Worm (Caenorhabditis elegans) whole organism, mixed stage, embryonic: Measurements from ENCODE around the gene C13C4.7.

Source experiments
- M03D4.4 ChIP-seq: sonication (generic microtip); optimal IDR thresholded peaks from 2 replicates; lab custom pipeline; 2017; ENCODE audit warnings: mild to moderate bottlenecking, missing genetic modification characterization, missing compliant biosample characterization
- bed-3 ChIP-seq: fragments of 200-800 bp; sonication (Bioruptor generic); optimal IDR thresholded peaks from 3 replicates; lab custom pipeline; 2018; ENCODE audit warnings: mild to moderate bottlenecking, missing genetic modification characterization, moderate library complexity, missing compliant biosample characterization
- blmp-1 ChIP-seq: fragments of 150-350 bp; optimal IDR thresholded peaks from 2 replicates; lab custom pipeline; 2014; ENCODE audit warnings: missing biosample characterization, missing genetic modification characterization
- ceh-39 ChIP-seq: fragments of 150-350 bp; optimal IDR thresholded peaks from 2 replicates; lab custom pipeline; 2014; ENCODE audit warnings: missing biosample characterization, missing genetic modification characterization
- ceh-43 ChIP-seq: fragments of 200-800 bp; sonication (Bioruptor generic); optimal IDR thresholded peaks from 2 replicates; lab custom pipeline; 2018; ENCODE audit warnings: mild to moderate bottlenecking, missing genetic modification characterization, moderate library complexity, missing compliant biosample characterization
- ceh-83 ChIP-seq: fragments of 200-800 bp; sonication (Bioruptor generic); optimal IDR thresholded peaks from 2 replicates; lab custom pipeline; 2018; ENCODE audit warnings: mild to moderate bottlenecking, missing genetic modification characterization, missing compliant biosample characterization
- ces-1 ChIP-seq: fragments of 150-350 bp; optimal IDR thresholded peaks from 2 replicates; lab custom pipeline; 2014; ENCODE audit warnings: missing biosample characterization, missing genetic modification reagents, missing genetic modification characterization
- cnd-1 ChIP-seq: fragments of 200-800 bp; sonication (Bioruptor generic); optimal IDR thresholded peaks from 2 replicates; lab custom pipeline; 2018; ENCODE audit warnings: mild to moderate bottlenecking, missing genetic modification characterization, missing compliant biosample characterization
- drap-1 ChIP-seq: fragments of 200-800 bp; sonication (Bioruptor generic); optimal IDR thresholded peaks from 3 replicates; lab custom pipeline; 2018; ENCODE audit warnings: mild to moderate bottlenecking, missing genetic modification characterization, missing compliant biosample characterization
- elt-1 ChIP-seq: sonication (generic microtip); optimal IDR thresholded peaks from 2 replicates; lab custom pipeline; 2017; ENCODE audit warnings: missing genetic modification characterization, mild to moderate bottlenecking, missing compliant biosample characterization, antibody characterized with exemption, moderate library complexity, borderline replicate concordance; ENCODE audit not compliant: insufficient read depth
- elt-3 ChIP-seq: fragments of 150-350 bp; optimal IDR thresholded peaks from 2 replicates; lab custom pipeline; 2014; ENCODE audit warnings: missing biosample characterization, missing genetic modification characterization
- flh-1 ChIP-seq: fragments of 200-800 bp; sonication (Bioruptor generic); optimal IDR thresholded peaks from 2 replicates; lab custom pipeline; 2018; ENCODE audit warnings: mild to moderate bottlenecking, missing genetic modification characterization, moderate library complexity, missing compliant biosample characterization
- ham-2 ChIP-seq: fragments of 200-800 bp; sonication (Bioruptor generic); optimal IDR thresholded peaks from 2 replicates; lab custom pipeline; 2018; ENCODE audit warnings: mild to moderate bottlenecking, missing genetic modification characterization, missing compliant biosample characterization
- lin-13 ChIP-seq: fragments of 150-350 bp; optimal IDR thresholded peaks from 2 replicates; lab custom pipeline; 2014; ENCODE audit warnings: missing biosample characterization, missing genetic modification characterization
- lin-32 ChIP-seq: fragments of 200-800 bp; sonication (Bioruptor generic); optimal IDR thresholded peaks from 2 replicates; lab custom pipeline; 2018; ENCODE audit warnings: mild to moderate bottlenecking, missing genetic modification characterization, missing compliant biosample characterization
- lsy-2 ChIP-seq: fragments of 150-350 bp; optimal IDR thresholded peaks from 2 replicates; lab custom pipeline; 2014; ENCODE audit warnings: missing biosample characterization, missing genetic modification characterization
- mab-5 ChIP-seq: fragments of 150-350 bp; optimal IDR thresholded peaks from 2 replicates; lab custom pipeline; 2014; ENCODE audit warnings: missing biosample characterization, missing genetic modification characterization
- mep-1 ChIP-seq: fragments of 150-350 bp; optimal IDR thresholded peaks from 2 replicates; lab custom pipeline; 2017; ENCODE audit warnings: missing biosample characterization, missing genetic modification reagents, missing genetic modification characterization, inconsistent platforms
- mls-2 ChIP-seq: sonication (generic microtip); optimal IDR thresholded peaks from 2 replicates; lab custom pipeline; 2016; ENCODE audit warnings: mild to moderate bottlenecking, missing genetic modification characterization, moderate library complexity, missing compliant biosample characterization
- nhr-12 ChIP-seq: fragments of 150-350 bp; optimal IDR thresholded peaks from 2 replicates; lab custom pipeline; 2014; ENCODE audit warnings: missing biosample characterization, missing genetic modification characterization
- nhr-2 ChIP-seq: fragments of 150-350 bp; optimal IDR thresholded peaks from 2 replicates; lab custom pipeline; 2014; ENCODE audit warnings: missing biosample characterization, missing genetic modification characterization
- nhr-237 ChIP-seq: fragments of 150-350 bp; optimal IDR thresholded peaks from 2 replicates; lab custom pipeline; 2014; ENCODE audit warnings: missing biosample characterization, missing genetic modification characterization
- nhr-76 ChIP-seq: sonication (generic microtip); optimal IDR thresholded peaks from 2 replicates; lab custom pipeline; 2017; ENCODE audit warnings: missing biosample characterization, missing genetic modification characterization
- pha-4 ChIP-seq: fragments of 150-350 bp; optimal IDR thresholded peaks from 2 replicates; lab custom pipeline; 2018; ENCODE audit warnings: missing biosample characterization, missing genetic modification reagents, missing genetic modification characterization
- sem-2 ChIP-seq: fragments of 200-800 bp; sonication (Bioruptor generic); optimal IDR thresholded peaks from 2 replicates; lab custom pipeline; 2018; ENCODE audit warnings: mild to moderate bottlenecking, missing genetic modification characterization, missing compliant biosample characterization
- snpc-4 ChIP-seq: fragments of 150-350 bp; optimal IDR thresholded peaks from 2 replicates; lab custom pipeline; 2014; ENCODE audit warnings: missing biosample characterization, missing genetic modification characterization
- sptf-1 ChIP-seq: sonication (generic microtip); optimal IDR thresholded peaks from 2 replicates; lab custom pipeline; 2017; ENCODE audit warnings: mild to moderate bottlenecking, missing genetic modification characterization, moderate library complexity, missing compliant biosample characterization
- tbx-8 ChIP-seq: fragments of 200-800 bp; sonication (Bioruptor generic); optimal IDR thresholded peaks from 2 replicates; lab custom pipeline; 2018; ENCODE audit warnings: mild to moderate bottlenecking, missing genetic modification characterization, moderate library complexity, missing compliant biosample characterization
- unc-120 ChIP-seq: sonication (generic microtip); optimal IDR thresholded peaks from 2 replicates; lab custom pipeline; 2017; ENCODE audit warnings: missing genetic modification characterization, missing compliant biosample characterization; ENCODE audit not compliant: poor library complexity, severe bottlenecking
- unc-39 ChIP-seq: fragments of 150-350 bp; optimal IDR thresholded peaks from 2 replicates; lab custom pipeline; 2014; ENCODE audit warnings: missing biosample characterization, missing genetic modification characterization
- unc-62 ChIP-seq: fragments of 150-350 bp; optimal IDR thresholded peaks from 2 replicates; lab custom pipeline; 2014; ENCODE audit warnings: missing biosample characterization, missing genetic modification reagents, missing genetic modification characterization
- zip-8 ChIP-seq: fragments of 150-350 bp; optimal IDR thresholded peaks from 2 replicates; lab custom pipeline; 2014; ENCODE audit warnings: missing biosample characterization, missing genetic modification characterization
- ztf-11 ChIP-seq: fragments of 150-350 bp; optimal IDR thresholded peaks from 2 replicates; lab custom pipeline; 2014; ENCODE audit warnings: missing biosample characterization, missing genetic modification characterization

Gene C13C4.7

DNA sequence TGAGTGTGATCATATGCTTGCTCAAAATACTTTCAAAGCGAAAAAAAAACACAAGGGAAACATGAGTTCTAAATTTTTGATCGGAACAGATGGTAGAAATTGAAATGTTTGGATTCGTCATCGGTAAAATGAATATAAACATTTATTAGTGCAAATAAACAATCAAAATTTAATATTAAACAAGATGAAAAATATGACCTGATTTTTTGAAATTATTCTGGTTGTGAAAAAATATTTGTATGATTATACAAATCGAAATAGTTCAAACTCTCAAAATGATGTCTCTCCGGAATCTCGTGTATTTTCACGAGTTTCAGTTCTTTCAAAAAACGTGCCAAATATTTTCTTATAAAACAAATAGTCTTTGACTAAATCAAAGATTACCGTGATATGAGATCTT, at the start of gene C13C4.7:
C13C4.7 (minus strand) TSS at position 101 of the 400 bp plus-strand sequence.
- no peak for TF ChIP-seq flh-1 (GFP tag; lab: Kevin White, UChicago)
- no peak for TF ChIP-seq zip-8
- no peak for TF ChIP-seq blmp-1
- no peak for TF ChIP-seq unc-62
- no peak for TF ChIP-seq ztf-11 (tag; lab: Kevin White, UChicago)
- TF ChIP-seq ces-1 (GFP tag; lab: Kevin White, UChicago) = no peak
- TF ChIP-seq, all 35 proteins: peak for 0

DNA sequence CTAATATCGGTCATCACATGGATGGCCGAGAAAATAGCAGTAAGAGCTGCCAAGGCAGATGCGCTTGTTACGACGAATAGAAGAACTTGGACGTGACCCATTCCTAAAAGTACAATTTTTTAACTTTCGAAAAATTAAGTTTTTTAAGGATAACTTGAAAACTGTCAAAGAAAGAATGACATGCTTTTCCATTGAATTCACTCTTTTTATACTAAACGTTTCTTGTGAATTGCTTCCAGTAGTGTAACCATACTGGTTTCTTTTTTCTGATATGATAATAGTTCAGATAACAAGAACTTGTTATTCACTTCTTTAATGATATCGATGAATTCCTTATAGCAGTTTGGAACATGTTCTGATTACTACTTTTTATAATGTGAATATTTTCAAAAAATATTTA, 47.4 kb upstream of the C13C4.7 start, which contains the start of gene col-37:
col-37 (minus strand) TSS at position 101 of the 400 bp plus-strand sequence.
- TF ChIP-seq unc-120 (tag; lab: Kevin White, UChicago) (no peak), ceh-43 (GFP tag; lab: Kevin White, UChicago) (no peak), nhr-2 (tag; lab: Kevin White, UChicago) (no peak), blmp-1 (no peak), ceh-39 (no peak), snpc-4 (no peak), M03D4.4 (no peak)

DNA sequence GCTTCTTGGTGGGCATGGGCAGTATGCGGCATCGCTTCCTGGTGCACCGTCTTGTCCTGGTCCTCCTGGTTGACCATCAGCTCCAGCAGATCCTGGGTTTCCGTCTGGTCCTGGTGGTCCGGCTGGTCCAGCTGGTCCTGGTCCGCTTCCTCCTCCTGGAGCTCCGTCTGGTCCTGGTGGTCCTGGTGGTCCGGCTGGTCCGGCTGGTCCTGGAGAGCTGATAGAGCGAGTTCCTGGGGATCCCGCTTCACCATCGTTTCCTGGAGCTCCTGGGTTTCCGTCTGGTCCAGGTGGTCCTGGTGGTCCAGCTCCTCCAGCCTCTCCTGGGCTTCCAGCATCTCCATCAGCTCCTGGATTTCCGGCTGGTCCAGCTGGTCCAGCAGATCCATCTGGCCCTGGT, 46.8 kb upstream of the C13C4.7 start:
- TF ChIP-seq ceh-39 (no peak), blmp-1 (no peak), tbx-8 (GFP tag; lab: Kevin White, UChicago) (no peak), ham-2 (GFP tag; lab: Kevin White, UChicago) (no peak), bed-3 (no peak), lin-32 (no peak), nhr-76 (no peak), snpc-4 (no peak), ces-1 (GFP tag; lab: Kevin White, UChicago) (no peak), sptf-1 (tag; lab: Kevin White, UChicago) (no peak), lin-13 (tag; lab: Kevin White, UChicago) (no peak), M03D4.4 (no peak)

DNA sequence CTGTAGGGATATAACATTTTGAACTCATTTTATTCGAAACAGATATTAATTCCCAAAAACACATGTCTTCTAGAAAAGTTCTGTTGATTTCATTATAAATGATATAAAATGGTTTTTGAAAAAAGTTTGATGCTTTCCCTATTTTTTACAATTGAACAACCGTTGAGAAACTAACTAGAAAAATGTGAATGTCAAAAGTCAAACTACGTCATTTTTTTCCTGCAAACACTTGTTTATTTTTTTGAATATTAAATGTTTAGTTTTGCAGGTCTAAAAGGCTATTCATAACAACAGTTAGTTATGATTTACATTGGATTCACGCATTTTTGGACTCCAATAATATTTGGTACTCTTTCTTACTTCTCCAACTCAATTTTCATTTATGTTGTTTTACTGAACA, 42.6 kb upstream of the C13C4.7 start, which contains the start of gene srj-4:
srj-4 (plus strand) TSS at position 301 of the 400 bp plus-strand sequence.
- TF ChIP-seq nhr-237 (tag; lab: Kevin White, UChicago) (no peak), ceh-39 (no peak), nhr-12 (no peak), elt-1 (tag; lab: Kevin White, UChicago) (no peak), sptf-1 (tag; lab: Kevin White, UChicago) (no peak), lin-32 (no peak), elt-3 (no peak), ceh-43 (GFP tag; lab: Kevin White, UChicago) (no peak), sem-2 (no peak), M03D4.4 (no peak), mep-1 (tag; lab: Kevin White, UChicago) (no peak), ztf-11 (tag; lab: Kevin White, UChicago) (no peak), blmp-1 (no peak), mls-2 (no peak), lsy-2 (tag; lab: Kevin White, UChicago) (no peak), drap-1 (GFP tag; lab: Kevin White, UChicago) (no peak)

DNA sequence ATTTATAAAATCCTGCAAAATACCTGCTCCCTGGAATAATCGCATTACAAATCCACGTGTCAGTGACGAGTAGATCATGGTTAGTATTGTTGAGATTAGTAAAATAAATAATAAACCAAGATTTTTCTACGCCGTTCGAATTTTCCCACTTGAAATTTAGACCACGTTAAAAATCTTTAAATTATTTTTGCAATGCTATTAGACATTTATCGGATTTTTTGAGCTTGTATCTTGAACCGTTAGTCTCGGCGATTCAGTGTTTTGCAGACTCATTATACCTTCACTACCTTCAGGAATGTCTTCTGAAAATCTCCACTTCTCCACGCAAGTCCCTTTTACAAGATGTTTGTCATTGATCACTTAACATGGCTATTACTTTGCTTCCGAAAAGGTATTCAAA, 41.9 kb upstream of the C13C4.7 start, which contains the start of gene C27A7.5:
C27A7.5 (minus strand) TSS at position 101 of the 400 bp plus-strand sequence.
- TF ChIP-seq bed-3 (no peak), lin-32 (no peak), mep-1 (tag; lab: Kevin White, UChicago) (no peak), unc-62 (no peak), ceh-83 (GFP tag; lab: Kevin White, UChicago) (no peak), unc-120 (tag; lab: Kevin White, UChicago) (no peak), pha-4 (tag; lab: Kevin White, UChicago) (no peak), nhr-12 (no peak), cnd-1 (tag; lab: Kevin White, UChicago) (no peak), unc-39 (no peak), mab-5 (tag; lab: Kevin White, UChicago) (no peak)
